Worm (Caenorhabditis elegans): ENCODE data around the gene F01F1.2.
A peak's percentile ranks its signal among the peaks of the same experiment; 100 is the strongest.

F01F1.2 gene

DNA sequence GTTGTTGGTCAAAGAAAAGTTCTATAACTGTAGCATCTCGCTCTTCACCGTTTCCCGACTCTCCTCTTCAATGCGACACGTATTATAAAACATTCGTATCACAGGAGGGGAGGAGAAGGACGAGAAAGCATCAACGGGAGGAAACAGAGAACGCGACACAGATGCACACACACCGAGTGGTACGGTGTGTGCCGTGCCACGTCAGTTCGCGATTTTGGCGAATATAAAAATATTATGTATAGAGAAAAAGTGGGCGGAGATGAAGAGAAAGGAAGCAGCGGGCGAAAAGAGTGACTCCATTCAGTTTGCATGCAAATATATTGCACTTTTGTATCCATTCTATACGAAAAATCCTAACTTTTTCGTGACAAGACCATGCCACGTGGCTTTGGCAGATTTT is 36.4 kb downstream of the F01F1.2 start (continued):
- TF ChIP-seq Y48G9A.11 (GFP tag; IDR thresholded peaks at IDR 0.05) (no peak), F10B5.3 (tag; optimal IDR thresholded peaks at IDR 0.05) (peak; percentile 27), fos-1 (tag; optimal IDR thresholded peaks at IDR 0.05) (no peak), mdl-1 (tag; optimal IDR thresholded peaks at IDR 0.05) (no peak), nhr-102 (tag; optimal IDR thresholded peaks at IDR 0.05) (no peak)

DNA sequence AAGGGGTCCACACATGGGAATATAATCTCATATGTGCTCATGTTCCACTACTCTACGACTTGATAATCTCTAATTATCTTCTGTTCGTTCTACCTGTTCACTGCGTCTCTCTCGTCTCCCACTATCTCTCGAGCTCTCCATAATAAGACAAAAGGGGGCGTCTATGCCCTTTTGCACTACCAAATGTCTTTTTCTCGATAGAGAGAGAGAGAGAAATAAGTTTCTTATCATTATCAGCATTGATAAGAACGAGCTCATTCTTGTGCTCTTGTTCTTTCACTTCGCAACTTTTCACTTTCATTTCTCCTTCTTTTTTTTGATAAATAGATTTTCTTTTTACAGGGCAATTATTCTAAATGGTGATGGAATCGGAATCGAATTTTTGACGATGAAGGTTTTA is 37.6 kb downstream of the F01F1.2 start:
- TF ChIP-seq nhr-28 (tag; optimal IDR thresholded peaks at IDR 0.05) (peak; percentile 67), dve-1 (tag; optimal IDR thresholded peaks at IDR 0.05; ENCODE audit: insufficient read depth) (peak; percentile 67), mxl-2 (GFP tag; conservative IDR thresholded peaks at IDR 0.05) (no peak), ztf-7 (tag; optimal IDR thresholded peaks at IDR 0.05) (peak; percentile 33), nhr-77 (tag; optimal IDR thresholded peaks at IDR 0.05) (peak; percentile 44), aha-1 (tag) (no peak), pqm-1 (tag; optimal IDR thresholded peaks at IDR 0.05) (peak; percentile 95), dmd-6 (GFP tag; IDR thresholded peaks at IDR 0.05) (peak; percentile 64), zfp-3 (GFP tag; conservative IDR thresholded peaks at IDR 0.05) (no peak), mes-2 (tag; optimal IDR thresholded peaks at IDR 0.05; ENCODE audit: poor library complexity, severe bottlenecking) (peak; percentile 40), hlh-11 (tag; optimal IDR thresholded peaks at IDR 0.05) (peak; percentile 59), duxl-1 (tag; optimal IDR thresholded peaks at IDR 0.05; ENCODE audit: poor library complexity) (no peak), F44E2.7 (GFP tag; IDR thresholded peaks at IDR 0.05) (no peak), dmd-9 (GFP tag; IDR thresholded peaks at IDR 0.05) (no peak), spr-3 (GFP tag; optimal IDR thresholded peaks at IDR 0.05) (no peak), ces-1 (GFP tag; optimal IDR thresholded peaks at IDR 0.05) (no peak), nhr-6 (tag; optimal IDR thresholded peaks at IDR 0.05) (peak; percentile 33), lin-1 (GFP tag; IDR thresholded peaks at IDR 0.05) (no peak), ceh-82 (tag; optimal IDR thresholded peaks at IDR 0.05) (no peak), mep-1 (tag; optimal IDR thresholded peaks at IDR 0.05) (peak; percentile 18), dpl-1 (GFP tag; optimal IDR thresholded peaks at IDR 0.05) (no peak), daf-16 (GFP tag; optimal IDR thresholded peaks at IDR 0.05) (no peak), daf-16 (tag; optimal IDR thresholded peaks at IDR 0.05) (peak; percentile 57), tra-1 (GFP tag; IDR thresholded peaks at IDR 0.05) (0 out of 2 replicates have a peak, but pooled peaks have one; percentile 10), fos-1 (tag; optimal IDR thresholded peaks at IDR 0.05) (no peak)

DNA sequence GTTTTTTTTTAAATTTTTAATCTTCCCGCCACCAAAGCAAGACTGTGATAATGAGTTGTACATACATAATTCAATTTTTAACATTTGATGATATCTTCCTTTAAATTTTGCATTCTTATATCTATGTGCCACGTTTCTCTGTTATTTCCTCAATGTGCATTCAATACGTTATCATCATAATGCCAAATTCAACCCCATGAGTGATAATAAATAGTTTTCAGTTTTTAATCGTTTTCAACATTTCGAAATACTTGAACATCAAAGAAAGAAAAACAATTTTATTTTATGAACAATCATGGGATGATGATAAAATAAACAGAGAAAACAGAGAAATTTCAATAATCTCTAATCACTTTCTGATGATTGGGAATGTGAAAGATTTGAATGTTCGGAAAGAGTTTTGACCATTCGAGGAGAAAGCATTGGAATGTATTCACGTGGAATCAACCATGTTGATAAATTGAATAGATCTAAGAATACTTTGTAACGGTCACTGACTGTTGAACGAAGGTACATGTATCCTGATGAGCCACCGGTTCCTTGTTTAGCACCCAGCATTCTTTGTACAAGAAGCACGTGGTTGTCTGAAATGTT is 39.1 kb downstream of the F01F1.2 start:
- TF ChIP-seq ceh-20 (GFP tag; IDR thresholded peaks at IDR 0.05) (peak; percentile 33; the same call in 1 of the 2 replicates), egl-43 (GFP tag; IDR thresholded peaks at IDR 0.05) (no peak), php-3 (GFP tag; IDR thresholded peaks at IDR 0.05) (peak; percentile 78), saeg-2 (GFP tag; IDR thresholded peaks at IDR 0.05) (no peak), lin-29 (GFP tag; IDR thresholded peaks at IDR 0.05) (no peak), ceh-44 (GFP tag; IDR thresholded peaks at IDR 0.05) (no peak), fkh-10 (GFP tag; optimal IDR thresholded peaks at IDR 0.05) (no peak), zfp-3 (GFP tag; conservative IDR thresholded peaks at IDR 0.05) (no peak), daf-19 (GFP tag; conservative IDR thresholded peaks at IDR 0.05) (no peak), daf-8 (GFP tag; IDR thresholded peaks at IDR 0.05) (no peak), ctbp-1 (GFP tag; IDR thresholded peaks at IDR 0.05) (no peak), nhr-76 (tag; optimal IDR thresholded peaks at IDR 0.05) (no peak), ceh-32 (tag; optimal IDR thresholded peaks at IDR 0.05; ENCODE audit: poor library complexity) (no peak), mes-2 (tag; optimal IDR thresholded peaks at IDR 0.05; ENCODE audit: poor library complexity, severe bottlenecking) (peak; percentile 22), cey-2 (tag; optimal IDR thresholded peaks at IDR 0.05; ENCODE audit: borderline replicate concordance, insufficient read depth) (no peak), lim-7 (GFP tag; IDR thresholded peaks at IDR 0.05) (no peak), gei-8 (GFP tag; optimal IDR thresholded peaks at IDR 0.05) (no peak), madf-9 (GFP tag; conservative IDR thresholded peaks at IDR 0.05) (no peak), mep-1 (tag; optimal IDR thresholded peaks at IDR 0.05) (peak; percentile 86), D1046.2 (GFP tag; IDR thresholded peaks at IDR 0.05) (no peak), daf-16 (GFP tag; optimal IDR thresholded peaks at IDR 0.05) (no peak), daf-16 (tag; optimal IDR thresholded peaks at IDR 0.05) (peak; percentile 96), nhr-6 (tag; optimal IDR thresholded peaks at IDR 0.05) (no peak), unc-62 (GFP tag; optimal IDR thresholded peaks at IDR 0.05 in 1 of 2) (peak in 1 of 2 experiments; percentile 84), unc-62 (tag; optimal IDR thresholded peaks at IDR 0.05) (no peak), snpc-4 (tag; optimal IDR thresholded peaks at IDR 0.05) (no peak)
